Worm (Caenorhabditis elegans) whole organism, young adult: ENCODE measurements around the gene ZK546.19.

ENCODE experiments used
- B0035.1 ChIP-seq: sonication (generic microtip); optimal IDR thresholded peaks from 2 replicates; lab custom pipeline; 2016; ENCODE audit warnings: missing genetic modification characterization, mild to moderate bottlenecking, missing compliant biosample characterization, missing genotype, missing genetic modification reagents
- B0261.1 ChIP-seq: sonication (generic microtip); optimal IDR thresholded peaks from 2 replicates; lab custom pipeline; 2016; ENCODE audit warnings: mild to moderate bottlenecking, missing genetic modification characterization, moderate library complexity, missing compliant biosample characterization
- C06A6.2 ChIP-seq: fragments of 200-800 bp; sonication (Bioruptor generic); conservative IDR thresholded peaks from 2 replicates; pipeline ENCODE4 v1.3.6; 2022; ENCODE audit warnings: missing genetic modification characterization, missing compliant biosample characterization
- F23B12.7 ChIP-seq: sonication (generic microtip); optimal IDR thresholded peaks from 2 replicates; lab custom pipeline; 2017; ENCODE audit warnings: missing genetic modification characterization, mild to moderate bottlenecking, missing compliant biosample characterization, antibody characterized with exemption, moderate library complexity; ENCODE audit not compliant: insufficient read depth
- F37B4.10 ChIP-seq: fragments of 200-800 bp; sonication (Bioruptor generic); IDR thresholded peaks from 2 replicates; pipeline ENCODE4 v1.3.6; 2022; ENCODE audit warnings: missing genetic modification characterization, missing compliant biosample characterization
- F39B2.1 ChIP-seq: fragments of 200-800 bp; sonication (Bioruptor generic); IDR thresholded peaks from 2 replicates; pipeline ENCODE4 v1.3.6; 2022; ENCODE audit warnings: missing genetic modification reagents, missing genetic modification characterization, missing compliant biosample characterization
- F49E8.2 ChIP-seq: sonication (generic microtip); optimal IDR thresholded peaks from 3 replicates; lab custom pipeline; 2017; ENCODE audit warnings: missing genetic modification characterization, mild to moderate bottlenecking, missing compliant biosample characterization, antibody characterized with exemption, moderate library complexity; ENCODE audit not compliant: insufficient read depth
- F52B5.7 ChIP-seq: sonication (generic microtip); optimal IDR thresholded peaks from 2 replicates; lab custom pipeline; 2016; ENCODE audit warnings: mild to moderate bottlenecking, missing genetic modification characterization, missing compliant biosample characterization
- K12H6.12 ChIP-seq: fragments of 200-800 bp; sonication (Bioruptor generic); optimal IDR thresholded peaks from 2 replicates; lab custom pipeline; 2018; ENCODE audit warnings: mild to moderate bottlenecking, missing genetic modification characterization, missing compliant biosample characterization
- T26A5.8 ChIP-seq: sonication (generic microtip); optimal IDR thresholded peaks from 2 replicates; lab custom pipeline; 2016; ENCODE audit warnings: missing genetic modification characterization, missing compliant biosample characterization
- Y67H2A.10 ChIP-seq: fragments of 200-800 bp; sonication (Bioruptor generic); conservative IDR thresholded peaks from 2 replicates; pipeline ENCODE4 v1.3.6; 2022; ENCODE audit warnings: missing genetic modification reagents, missing genetic modification characterization, missing compliant biosample characterization
- Y95B8A.8 ChIP-seq: fragments of 200-800 bp; sonication (Bioruptor generic); IDR thresholded peaks from 2 replicates; pipeline ENCODE4 v1.3.6; 2022; ENCODE audit warnings: missing genetic modification reagents, missing genetic modification characterization, missing compliant biosample characterization
- aptf-2 ChIP-seq: fragments of 200-800 bp; sonication (Bioruptor generic); conservative IDR thresholded peaks from 2 replicates; pipeline ENCODE4 v1.3.6; 2022; ENCODE audit warnings: missing genetic modification reagents, missing genetic modification characterization, missing compliant biosample characterization
- attf-6 ChIP-seq: fragments of 200-800 bp; sonication (Bioruptor generic); IDR thresholded peaks from 2 replicates; pipeline ENCODE4 v1.3.6; 2022; ENCODE audit warnings: missing genetic modification reagents, missing genetic modification characterization, missing compliant biosample characterization
- bed-2 ChIP-seq: fragments of 200-800 bp; sonication (Bioruptor generic); IDR thresholded peaks from 2 replicates; pipeline ENCODE4 v1.3.6; 2022; ENCODE audit warnings: missing genetic modification reagents, missing genetic modification characterization, missing compliant biosample characterization
- ceh-100 ChIP-seq: fragments of 200-800 bp; sonication (Bioruptor generic); IDR thresholded peaks from 2 replicates; pipeline ENCODE4 v1.3.6; 2022; ENCODE audit warnings: missing genetic modification reagents, missing genetic modification characterization, missing compliant biosample characterization
- ceh-27 ChIP-seq: fragments of 200-800 bp; sonication (Bioruptor generic); optimal IDR thresholded peaks from 2 replicates; lab custom pipeline; 2018; ENCODE audit warnings: mild to moderate bottlenecking, missing genetic modification characterization, moderate library complexity, missing compliant biosample characterization
- ceh-58 ChIP-seq: fragments of 200-800 bp; sonication (Bioruptor generic); IDR thresholded peaks from 2 replicates; pipeline ENCODE4 v1.3.6; 2022; ENCODE audit warnings: missing genetic modification characterization, missing compliant biosample characterization
- dpff-1 ChIP-seq: sonication (generic microtip); optimal IDR thresholded peaks from 2 replicates; lab custom pipeline; 2017; ENCODE audit warnings: mild to moderate bottlenecking, missing genetic modification characterization, missing compliant biosample characterization
- egl-18 ChIP-seq: fragments of 200-800 bp; sonication (Bioruptor generic); IDR thresholded peaks from 2 replicates; pipeline ENCODE4 v1.3.6; 2022; ENCODE audit warnings: missing genetic modification reagents, missing genetic modification characterization, missing compliant biosample characterization
- egl-44 ChIP-seq: fragments of 200-800 bp; sonication (Bioruptor generic); IDR thresholded peaks from 2 replicates; pipeline ENCODE4 v1.3.6; 2022; ENCODE audit warnings: missing genetic modification reagents, missing genetic modification characterization, missing compliant biosample characterization
- fkh-3 ChIP-seq: sonication (generic microtip); optimal IDR thresholded peaks from 2 replicates; lab custom pipeline; 2016; ENCODE audit warnings: mild to moderate bottlenecking, missing genetic modification characterization, missing compliant biosample characterization
- hlh-26 ChIP-seq: fragments of 200-800 bp; sonication (Bioruptor generic); conservative IDR thresholded peaks from 2 replicates; pipeline ENCODE4 v1.3.6; 2022; ENCODE audit warnings: missing genetic modification reagents, missing genetic modification characterization, missing compliant biosample characterization
- hmg-1.2 ChIP-seq: fragments of 200-800 bp; sonication (Bioruptor generic); IDR thresholded peaks from 2 replicates; pipeline ENCODE4 v1.3.6; 2022; ENCODE audit warnings: missing genetic modification reagents, missing genetic modification characterization, missing compliant biosample characterization
- lag-1 ChIP-seq: fragments of 200-800 bp; sonication (Bioruptor generic); IDR thresholded peaks from 2 replicates; pipeline ENCODE4 v1.3.6; 2022; ENCODE audit warnings: missing genetic modification reagents, missing genetic modification characterization, missing compliant biosample characterization
- let-526 ChIP-seq: fragments of 200-800 bp; sonication (Bioruptor generic); IDR thresholded peaks from 2 replicates; pipeline ENCODE4 v1.3.6; 2022; ENCODE audit warnings: missing genetic modification reagents, missing genetic modification characterization, missing compliant biosample characterization
- let-607 ChIP-seq, 2 experiments: fragments of 200-800 bp in 1 of 2; sonication (Bioruptor generic) in 1 of 2; sonication (generic microtip) in 1 of 2; optimal IDR thresholded peaks; 2 replicates each; lab custom pipeline; 2016 to 2018; ENCODE audit warnings: mild to moderate bottlenecking in 2 of 2, missing compliant biosample characterization in 2 of 2, missing genetic modification characterization in 2 of 2, moderate library complexity in 2 of 2, missing genotype in 1 of 2
- lin-26 ChIP-seq: fragments of 200-800 bp; sonication (Bioruptor generic); IDR thresholded peaks from 2 replicates; pipeline ENCODE4 v1.3.6; 2022; ENCODE audit warnings: missing genetic modification reagents, missing genetic modification characterization, missing compliant biosample characterization
- madf-3 ChIP-seq: fragments of 200-800 bp; sonication (Bioruptor generic); IDR thresholded peaks from 2 replicates; pipeline ENCODE4 v1.3.6; 2022; ENCODE audit warnings: missing genetic modification reagents, missing genetic modification characterization, missing compliant biosample characterization
- madf-6 ChIP-seq: fragments of 200-800 bp; sonication (Bioruptor generic); IDR thresholded peaks from 2 replicates; pipeline ENCODE4 v1.3.6; 2022; ENCODE audit warnings: missing genetic modification reagents, missing genetic modification characterization, missing compliant biosample characterization
- mes-4 ChIP-seq: sonication (generic microtip); optimal IDR thresholded peaks from 2 replicates; lab custom pipeline; 2016; ENCODE audit warnings: missing genotype, missing genetic modification characterization, missing compliant biosample characterization
- mxl-1 ChIP-seq: sonication (generic microtip); optimal IDR thresholded peaks from 2 replicates; lab custom pipeline; 2016; ENCODE audit warnings: missing genetic modification characterization, missing compliant biosample characterization
- nfya-1 ChIP-seq: sonication (generic microtip); optimal IDR thresholded peaks from 2 replicates; lab custom pipeline; 2017; ENCODE audit warnings: antibody characterized with exemption, missing compliant biosample characterization, missing genetic modification characterization, borderline replicate concordance; ENCODE audit not compliant: insufficient read depth
- nfya-2 ChIP-seq: fragments of 200-800 bp; sonication (Bioruptor generic); IDR thresholded peaks from 2 replicates; pipeline ENCODE4 v1.3.6; 2022; ENCODE audit warnings: missing genetic modification reagents, missing genetic modification characterization, missing compliant biosample characterization
- nfyb-1 ChIP-seq: fragments of 200-800 bp; sonication (Bioruptor generic); IDR thresholded peaks from 2 replicates; pipeline ENCODE4 v1.3.6; 2022; ENCODE audit warnings: missing genetic modification reagents, missing genetic modification characterization, missing compliant biosample characterization
- nhr-120 ChIP-seq: fragments of 200-800 bp; sonication (Bioruptor generic); IDR thresholded peaks from 2 replicates; pipeline ENCODE4 v1.3.6; 2022; ENCODE audit warnings: missing genetic modification characterization, missing compliant biosample characterization
- nhr-80 ChIP-seq: sonication (generic microtip); optimal IDR thresholded peaks from 2 replicates; lab custom pipeline; 2016; ENCODE audit warnings: missing genetic modification characterization, missing compliant biosample characterization
- rec-8 ChIP-seq, 2 experiments: sonication (generic microtip); optimal IDR thresholded peaks; 2 replicates each; lab custom pipeline; 2016; ENCODE audit warnings: mild to moderate bottlenecking in 2 of 2, missing genetic modification characterization in 2 of 2, missing genetic modification reagents in 2 of 2, missing genotype in 2 of 2, missing biosample characterization in 1 of 2, missing compliant biosample characterization in 1 of 2, moderate library complexity in 1 of 2
- repo-1 ChIP-seq: sonication (generic microtip); optimal IDR thresholded peaks from 2 replicates; lab custom pipeline; 2017; ENCODE audit warnings: mild to moderate bottlenecking, missing genetic modification characterization, missing compliant biosample characterization
- sea-2 ChIP-seq: fragments of 200-800 bp; sonication (Bioruptor generic); IDR thresholded peaks from 2 replicates; pipeline ENCODE4 v1.3.6; 2022; ENCODE audit warnings: missing genetic modification characterization, missing compliant biosample characterization
- snpc-1.1 ChIP-seq: sonication (generic microtip); optimal IDR thresholded peaks from 2 replicates; lab custom pipeline; 2017; ENCODE audit warnings: missing genetic modification characterization, mild to moderate bottlenecking, missing compliant biosample characterization, antibody characterized with exemption, moderate library complexity, missing genotype, missing genetic modification reagents; ENCODE audit not compliant: insufficient read depth
- snpc-1.3 ChIP-seq: sonication (generic microtip); optimal IDR thresholded peaks from 2 replicates; lab custom pipeline; 2017; ENCODE audit warnings: missing genetic modification characterization, mild to moderate bottlenecking, missing compliant biosample characterization, antibody characterized with exemption, moderate library complexity, missing genotype, missing genetic modification reagents; ENCODE audit not compliant: insufficient read depth
- sptf-2 ChIP-seq: fragments of 200-800 bp; sonication (Bioruptor generic); optimal IDR thresholded peaks from 2 replicates; lab custom pipeline; 2018; ENCODE audit warnings: mild to moderate bottlenecking, missing genetic modification characterization, missing compliant biosample characterization
- tbp1 ChIP-seq: fragments of 200-800 bp; sonication (Bioruptor generic); optimal IDR thresholded peaks from 2 replicates; lab custom pipeline; 2018; ENCODE audit warnings: mild to moderate bottlenecking, missing genetic modification characterization, missing compliant biosample characterization
- tlf-1 ChIP-seq: fragments of 200-800 bp; sonication (Bioruptor generic); optimal IDR thresholded peaks from 2 replicates; lab custom pipeline; 2018; ENCODE audit warnings: mild to moderate bottlenecking, missing genetic modification characterization, missing compliant biosample characterization
- ztf-22 ChIP-seq: fragments of 200-800 bp; sonication (Bioruptor generic); optimal IDR thresholded peaks from 2 replicates; lab custom pipeline; 2018; ENCODE audit warnings: mild to moderate bottlenecking, missing genetic modification characterization, moderate library complexity, missing compliant biosample characterization

ZK546.19 gene

ce11 chrII:4942397-4942796 is 871 bp downstream of the ZK546.19 start (continued):
- no peak for TF ChIP-seq B0035.1 (tag; lab: Kevin White, UChicago)
- TF ChIP-seq F52B5.7, result peak; percentile 91
- 0 out of 2 replicates have a peak, but pooled peaks have one; percentile 71 for TF ChIP-seq nhr-120 (GFP tag; lab: Robert Waterston, UW)
- TF ChIP-seq tbp1 (GFP tag; lab: Kevin White, UChicago), result peak; percentile 91
- no peak for TF ChIP-seq F39B2.1 (GFP tag; lab: Robert Waterston, UW)
- TF ChIP-seq egl-18 (GFP tag; lab: Robert Waterston, UW), result no peak
- 0 out of 2 replicates have a peak, but pooled peaks have one; percentile 52 for TF ChIP-seq egl-44
- TF ChIP-seq sea-2 (GFP tag; lab: Robert Waterston, UW), result no peak
- no peak for TF ChIP-seq hlh-26
- TF ChIP-seq T26A5.8 (tag; lab: Kevin White, UChicago), result no peak
- no peak for TF ChIP-seq ztf-22 (GFP tag; lab: Kevin White, UChicago)
- peak; percentile 42 for TF ChIP-seq snpc-1.3 (tag; lab: Kevin White, UChicago)
- TF ChIP-seq mes-4 (tag; lab: Kevin White, UChicago), result peak; percentile 76
- TF ChIP-seq rec-8 (tag; optimal IDR thresholded peaks at IDR 0.05; lab: Kevin White, UChicago), result peak; percentile 53 to 78
- peak; percentile 46 for TF ChIP-seq F49E8.2 (tag; lab: Kevin White, UChicago)
- TF ChIP-seq K12H6.12 (tag; lab: Kevin White, UChicago), result peak; percentile 18
- TF ChIP-seq mxl-1 (tag; lab: Kevin White, UChicago), result no peak
- TF ChIP-seq F23B12.7 (tag; lab: Kevin White, UChicago), result peak; percentile 38
- TF ChIP-seq dpff-1 (tag; lab: Kevin White, UChicago), result no peak
- peak; percentile 79 for TF ChIP-seq B0261.1 (tag; lab: Kevin White, UChicago)
- TF ChIP-seq nfya-2, result no peak
- 0 out of 2 replicates have a peak, but pooled peaks have one; percentile 56 for TF ChIP-seq ceh-58 (GFP tag; lab: Robert Waterston, UW)
- no peak for TF ChIP-seq nfya-1 (tag; lab: Kevin White, UChicago)
- TF ChIP-seq Y95B8A.8, result peak; percentile 67
- TF ChIP-seq hmg-1.2 (GFP tag; lab: Robert Waterston, UW), result peak; percentile 59
- TF ChIP-seq lag-1 (GFP tag; lab: Robert Waterston, UW), result no peak
- TF ChIP-seq fkh-3, result peak; percentile 78
- peak; percentile 49 for TF ChIP-seq ceh-27 (GFP tag; lab: Kevin White, UChicago)
- TF ChIP-seq snpc-1.1 (tag; lab: Kevin White, UChicago), result no peak
- TF ChIP-seq attf-6, result no peak
- no peak for TF ChIP-seq F37B4.10 (GFP tag; lab: Robert Waterston, UW)
- peak; percentile 64 for TF ChIP-seq madf-6 (GFP tag; lab: Robert Waterston, UW)
- no peak for TF ChIP-seq bed-2 (GFP tag; lab: Robert Waterston, UW)
- TF ChIP-seq Y67H2A.10 (GFP tag; lab: Robert Waterston, UW), result no peak
- TF ChIP-seq madf-3 (GFP tag; lab: Robert Waterston, UW), result 0 out of 2 replicates have a peak, but pooled peaks have one; percentile 70
- TF ChIP-seq let-607 (tag; optimal IDR thresholded peaks at IDR 0.05; lab: Kevin White, UChicago), result peak in 1 of 2 experiments; percentile 40
- peak; percentile 92 for TF ChIP-seq lin-26 (GFP tag; lab: Robert Waterston, UW)
- no peak for TF ChIP-seq aptf-2
- no peak for TF ChIP-seq nhr-80 (tag; lab: Kevin White, UChicago)
- TF ChIP-seq C06A6.2 (GFP tag; lab: Robert Waterston, UW), result no peak; the same call in 1 of the 2 replicates
- TF ChIP-seq sptf-2, result no peak
- peak; percentile 74; the same call in 1 of the 2 replicates for TF ChIP-seq let-526 (GFP tag; lab: Robert Waterston, UW)
- peak; percentile 77 for TF ChIP-seq nfyb-1 (GFP tag; lab: Robert Waterston, UW)
- peak; percentile 33; the same call in 1 of the 2 replicates for TF ChIP-seq ceh-100 (GFP tag; lab: Robert Waterston, UW)
- TF ChIP-seq repo-1 (tag; lab: Kevin White, UChicago), result peak; percentile 89
- no peak for TF ChIP-seq tlf-1 (GFP tag; lab: Kevin White, UChicago)
